Worm (Caenorhabditis elegans) whole organism, mixed stage, embryonic: ENCODE results near the gene ZK757.2.

Experiments
- M03D4.4 ChIP-seq: sonication (generic microtip); optimal IDR thresholded peaks from 2 replicates; lab custom pipeline; 2017; ENCODE audit warnings: mild to moderate bottlenecking, missing genetic modification characterization, missing compliant biosample characterization
- blmp-1 ChIP-seq: fragments of 150-350 bp; optimal IDR thresholded peaks from 2 replicates; lab custom pipeline; 2014; ENCODE audit warnings: missing biosample characterization, missing genetic modification characterization
- ceh-39 ChIP-seq: fragments of 150-350 bp; optimal IDR thresholded peaks from 2 replicates; lab custom pipeline; 2014; ENCODE audit warnings: missing biosample characterization, missing genetic modification characterization
- ceh-43 ChIP-seq: fragments of 200-800 bp; sonication (Bioruptor generic); optimal IDR thresholded peaks from 2 replicates; lab custom pipeline; 2018; ENCODE audit warnings: mild to moderate bottlenecking, missing genetic modification characterization, moderate library complexity, missing compliant biosample characterization
- ceh-83 ChIP-seq: fragments of 200-800 bp; sonication (Bioruptor generic); optimal IDR thresholded peaks from 2 replicates; lab custom pipeline; 2018; ENCODE audit warnings: mild to moderate bottlenecking, missing genetic modification characterization, missing compliant biosample characterization
- ces-1 ChIP-seq: fragments of 150-350 bp; optimal IDR thresholded peaks from 2 replicates; lab custom pipeline; 2014; ENCODE audit warnings: missing biosample characterization, missing genetic modification reagents, missing genetic modification characterization
- drap-1 ChIP-seq: fragments of 200-800 bp; sonication (Bioruptor generic); optimal IDR thresholded peaks from 3 replicates; lab custom pipeline; 2018; ENCODE audit warnings: mild to moderate bottlenecking, missing genetic modification characterization, missing compliant biosample characterization
- elt-3 ChIP-seq: fragments of 150-350 bp; optimal IDR thresholded peaks from 2 replicates; lab custom pipeline; 2014; ENCODE audit warnings: missing biosample characterization, missing genetic modification characterization
- flh-1 ChIP-seq: fragments of 200-800 bp; sonication (Bioruptor generic); optimal IDR thresholded peaks from 2 replicates; lab custom pipeline; 2018; ENCODE audit warnings: mild to moderate bottlenecking, missing genetic modification characterization, moderate library complexity, missing compliant biosample characterization
- ham-2 ChIP-seq: fragments of 200-800 bp; sonication (Bioruptor generic); optimal IDR thresholded peaks from 2 replicates; lab custom pipeline; 2018; ENCODE audit warnings: mild to moderate bottlenecking, missing genetic modification characterization, missing compliant biosample characterization
- hlh-1 ChIP-seq: fragments of 150-350 bp; optimal IDR thresholded peaks from 2 replicates; lab custom pipeline; 2014; ENCODE audit warnings: missing biosample characterization, missing genetic modification reagents, missing genetic modification characterization
- lin-32 ChIP-seq: fragments of 200-800 bp; sonication (Bioruptor generic); optimal IDR thresholded peaks from 2 replicates; lab custom pipeline; 2018; ENCODE audit warnings: mild to moderate bottlenecking, missing genetic modification characterization, missing compliant biosample characterization
- lsy-2 ChIP-seq: fragments of 150-350 bp; optimal IDR thresholded peaks from 2 replicates; lab custom pipeline; 2014; ENCODE audit warnings: missing biosample characterization, missing genetic modification characterization
- mep-1 ChIP-seq: fragments of 150-350 bp; optimal IDR thresholded peaks from 2 replicates; lab custom pipeline; 2017; ENCODE audit warnings: missing biosample characterization, missing genetic modification reagents, missing genetic modification characterization, inconsistent platforms
- mls-2 ChIP-seq: sonication (generic microtip); optimal IDR thresholded peaks from 2 replicates; lab custom pipeline; 2016; ENCODE audit warnings: mild to moderate bottlenecking, missing genetic modification characterization, moderate library complexity, missing compliant biosample characterization
- nhr-12 ChIP-seq: fragments of 150-350 bp; optimal IDR thresholded peaks from 2 replicates; lab custom pipeline; 2014; ENCODE audit warnings: missing biosample characterization, missing genetic modification characterization
- nhr-2 ChIP-seq: fragments of 150-350 bp; optimal IDR thresholded peaks from 2 replicates; lab custom pipeline; 2014; ENCODE audit warnings: missing biosample characterization, missing genetic modification characterization
- nhr-237 ChIP-seq: fragments of 150-350 bp; optimal IDR thresholded peaks from 2 replicates; lab custom pipeline; 2014; ENCODE audit warnings: missing biosample characterization, missing genetic modification characterization
- nhr-28 ChIP-seq: fragments of 150-350 bp; optimal IDR thresholded peaks from 2 replicates; lab custom pipeline; 2014; ENCODE audit warnings: missing biosample characterization, missing genetic modification characterization
- nhr-76 ChIP-seq: sonication (generic microtip); optimal IDR thresholded peaks from 2 replicates; lab custom pipeline; 2017; ENCODE audit warnings: missing biosample characterization, missing genetic modification characterization
- pha-4 ChIP-seq: fragments of 150-350 bp; optimal IDR thresholded peaks from 2 replicates; lab custom pipeline; 2018; ENCODE audit warnings: missing biosample characterization, missing genetic modification reagents, missing genetic modification characterization
- sem-2 ChIP-seq: fragments of 200-800 bp; sonication (Bioruptor generic); optimal IDR thresholded peaks from 2 replicates; lab custom pipeline; 2018; ENCODE audit warnings: mild to moderate bottlenecking, missing genetic modification characterization, missing compliant biosample characterization
- snpc-4 ChIP-seq: fragments of 150-350 bp; optimal IDR thresholded peaks from 2 replicates; lab custom pipeline; 2014; ENCODE audit warnings: missing biosample characterization, missing genetic modification characterization
- sptf-1 ChIP-seq: sonication (generic microtip); optimal IDR thresholded peaks from 2 replicates; lab custom pipeline; 2017; ENCODE audit warnings: mild to moderate bottlenecking, missing genetic modification characterization, moderate library complexity, missing compliant biosample characterization
- tbx-8 ChIP-seq: fragments of 200-800 bp; sonication (Bioruptor generic); optimal IDR thresholded peaks from 2 replicates; lab custom pipeline; 2018; ENCODE audit warnings: mild to moderate bottlenecking, missing genetic modification characterization, moderate library complexity, missing compliant biosample characterization
- unc-39 ChIP-seq: fragments of 150-350 bp; optimal IDR thresholded peaks from 2 replicates; lab custom pipeline; 2014; ENCODE audit warnings: missing biosample characterization, missing genetic modification characterization
- unc-62 ChIP-seq: fragments of 150-350 bp; optimal IDR thresholded peaks from 2 replicates; lab custom pipeline; 2014; ENCODE audit warnings: missing biosample characterization, missing genetic modification reagents, missing genetic modification characterization
- zip-8 ChIP-seq: fragments of 150-350 bp; optimal IDR thresholded peaks from 2 replicates; lab custom pipeline; 2014; ENCODE audit warnings: missing biosample characterization, missing genetic modification characterization

Gene ZK757.2

DNA sequence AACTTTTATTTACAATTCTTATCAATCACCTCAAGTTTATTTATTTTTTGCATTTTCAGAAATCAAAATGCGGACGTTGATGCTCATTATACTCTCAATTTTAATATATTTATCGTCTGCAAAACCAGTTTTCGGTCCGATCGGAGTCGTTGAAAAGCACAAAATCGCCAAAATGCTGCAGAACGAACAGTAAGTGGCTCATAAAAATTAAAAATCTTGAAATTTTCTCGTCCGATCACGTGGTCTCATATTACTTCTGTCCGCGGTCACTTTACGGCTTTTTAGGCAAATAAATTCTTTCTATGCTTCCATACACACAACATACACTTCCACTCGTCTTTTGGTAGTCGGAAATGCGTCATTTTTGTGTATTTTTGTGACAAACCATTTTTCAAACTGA lies 35.0 kb downstream of the ZK757.2 start, which contains the start of gene K11H3.5:
K11H3.5 (plus strand) TSS at position 54 of the 400 bp plus-strand sequence.
- TF ChIP-seq nhr-76 (tag; lab: Kevin White, UChicago) (no peak), snpc-4 (tag; lab: Kevin White, UChicago) (no peak), blmp-1 (no peak), M03D4.4 (tag; lab: Kevin White, UChicago) (no peak), mls-2 (tag; lab: Kevin White, UChicago) (no peak)

DNA sequence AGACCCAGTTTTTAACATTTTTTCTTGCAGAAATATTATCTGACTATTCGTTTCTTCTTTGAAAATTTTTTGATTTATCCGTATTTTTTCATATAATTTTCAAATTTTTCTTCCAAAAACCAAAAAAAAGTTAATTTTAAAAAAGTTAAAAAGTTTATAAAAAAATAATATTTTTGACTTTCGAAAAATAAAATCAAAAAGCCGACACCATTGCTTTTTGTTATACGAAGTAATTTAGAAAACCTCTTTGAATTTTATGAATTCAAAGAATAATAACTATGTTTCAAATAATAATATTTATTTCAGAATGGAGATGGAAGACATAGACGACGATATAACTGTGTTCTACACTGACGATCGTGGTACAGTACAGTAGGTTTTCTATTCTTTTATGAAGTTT lies 43.8 kb downstream of the ZK757.2 start, which contains the start of gene K11H3.8:
K11H3.8 (plus strand) TSS at position 301 of the 400 bp plus-strand sequence.
- TF ChIP-seq nhr-76 (tag; lab: Kevin White, UChicago) (no peak), nhr-2 (tag; lab: Kevin White, UChicago) (no peak), unc-62 (GFP tag; lab: Kevin White, UChicago) (no peak), ham-2 (no peak), tbx-8 (GFP tag; lab: Kevin White, UChicago) (no peak), lsy-2 (tag; lab: Kevin White, UChicago) (no peak), sem-2 (GFP tag; lab: Kevin White, UChicago) (no peak), ceh-39 (tag; lab: Kevin White, UChicago) (no peak), M03D4.4 (tag; lab: Kevin White, UChicago) (no peak), flh-1 (GFP tag; lab: Kevin White, UChicago) (no peak), ceh-83 (GFP tag; lab: Kevin White, UChicago) (no peak), nhr-28 (tag; lab: Kevin White, UChicago) (no peak), lin-32 (GFP tag; lab: Kevin White, UChicago) (no peak), elt-3 (tag; lab: Kevin White, UChicago) (no peak), zip-8 (no peak), unc-39 (tag; lab: Kevin White, UChicago) (no peak)
- TF ChIP-seq, all 35 proteins: peak for 0

ce11 chrIII:9832569-9832968 lies 46.2 kb downstream of the ZK757.2 start:
- TF ChIP-seq lin-32 (GFP tag; lab: Kevin White, UChicago) (no peak), ceh-43 (GFP tag; lab: Kevin White, UChicago) (no peak), sptf-1 (tag; lab: Kevin White, UChicago) (no peak), snpc-4 (tag; lab: Kevin White, UChicago) (no peak), ces-1 (GFP tag; lab: Kevin White, UChicago) (no peak), ceh-83 (GFP tag; lab: Kevin White, UChicago) (no peak), sem-2 (GFP tag; lab: Kevin White, UChicago) (no peak), nhr-2 (tag; lab: Kevin White, UChicago) (no peak), drap-1 (GFP tag; lab: Kevin White, UChicago) (no peak)

- no peak for TF ChIP-seq flh-1 (GFP tag; lab: Kevin White, UChicago)
- no peak for TF ChIP-seq lin-32 (GFP tag; lab: Kevin White, UChicago)
- TF ChIP-seq nhr-12 (tag; lab: Kevin White, UChicago): no peak
Measured at ce11 chrIII:9830502-9830901, 48.2 kb downstream of the ZK757.2 start, which contains the start of gene ZK632.12. TSS of gene ZK632.12 (plus strand) at chrIII:9830802.

- peak; percentile 38 for TF ChIP-seq zip-8
- no peak for TF ChIP-seq sem-2 (GFP tag; lab: Kevin White, UChicago)
- no peak for TF ChIP-seq nhr-28 (tag; lab: Kevin White, UChicago)
- TF ChIP-seq ces-1 (GFP tag; lab: Kevin White, UChicago): peak; percentile 61
- TF ChIP-seq pha-4: peak; percentile 76
- peak; percentile 9 for TF ChIP-seq nhr-237 (tag; lab: Kevin White, UChicago)
- peak; percentile 96 for TF ChIP-seq lsy-2 (tag; lab: Kevin White, UChicago)
- TF ChIP-seq mep-1 (tag; lab: Kevin White, UChicago): peak; percentile 4
- no peak for TF ChIP-seq hlh-1 (tag; lab: Kevin White, UChicago)
Measured at ce11 chrIII:9827163-9827951, 51.4 kb downstream of the ZK757.2 start, which contains the start of the genes ZK632.10 and ZK632.11. TSS of gene ZK632.10 (minus strand) at chrIII:9827722. TSS of gene ZK632.11 (plus strand) at chrIII:9827915.
